Comparison of ENCODE assay signal across 1 fruit fly cellular context in the genomic region with DNA sequence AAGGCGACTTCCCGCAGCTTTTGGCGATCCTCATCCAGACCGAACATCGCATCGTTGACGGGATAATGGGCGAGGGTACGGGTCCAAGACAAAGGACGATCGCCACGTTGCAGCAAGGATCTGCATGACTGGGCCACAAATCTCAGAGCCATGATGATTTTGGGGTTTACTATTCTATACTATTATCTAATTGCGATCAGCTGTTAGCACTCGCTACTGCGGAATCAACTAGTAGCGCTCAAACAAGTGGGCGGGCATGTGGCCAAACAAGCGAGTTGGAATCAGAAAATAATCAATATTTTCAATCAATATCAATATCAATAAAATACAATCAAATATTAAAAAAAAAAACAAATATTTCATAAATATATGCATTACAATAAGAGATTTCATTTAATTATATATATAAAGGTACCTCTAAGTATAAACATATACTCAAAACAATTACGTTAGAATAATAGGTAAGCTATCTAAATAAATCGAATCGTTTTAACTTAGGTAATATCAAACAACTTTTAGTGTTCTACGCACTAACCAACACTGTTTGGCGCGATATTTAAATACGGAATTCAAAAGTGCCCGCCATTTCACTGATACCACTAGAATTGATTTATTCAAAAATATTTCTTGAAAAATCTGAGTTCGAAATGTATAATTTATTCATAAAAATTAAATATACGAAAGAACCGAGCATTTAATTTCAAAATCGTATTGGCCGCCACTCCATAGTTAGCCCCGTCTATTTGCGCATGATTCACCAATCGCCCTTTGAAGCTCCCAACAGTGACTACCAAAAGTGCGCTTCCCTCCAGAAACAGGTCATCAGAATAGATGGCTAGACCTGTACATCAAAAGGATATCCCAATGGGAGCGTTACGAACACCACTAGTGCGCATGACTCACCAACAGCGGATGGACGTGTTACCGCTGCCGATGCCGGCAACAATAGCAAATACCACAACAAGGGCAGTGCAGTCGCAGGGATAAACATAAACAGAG.
A peak's percentile ranks its signal among the peaks of the same experiment; 100 is the strongest.
TF ChIP-seq lines count a peak whose summit lies in the region.

A gene (minus strand): TSS at position 235 of the 999 bp plus-strand sequence.
A gene (plus strand): TSS at position 965 of the 999 bp plus-strand sequence.

TF ChIP-seq in whole organism, embryonic, 481 proteins besides CTCF, POLR2A, EP300 and RAD21 (continued from another document):
- no peak for TF ChIP-seq tio (GFP tag; optimal IDR thresholded peaks at IDR 0.05; lab: Kevin White, UChicago)
- TF ChIP-seq Bteb2 (GFP tag; optimal IDR thresholded peaks at IDR 0.05; lab: Kevin White, UChicago), result no peak
- no peak for TF ChIP-seq tgo (GFP tag; IDR thresholded peaks at IDR 0.05; lab: Robert Waterston, UW)
- peak; percentile 78 for TF ChIP-seq onecut (GFP tag; IDR thresholded peaks at IDR 0.05; lab: Robert Waterston, UW)
- no peak for TF ChIP-seq CG6272 (GFP tag; IDR thresholded peaks at IDR 0.05; lab: Robert Waterston, UW)
- TF ChIP-seq az2 (GFP tag; optimal IDR thresholded peaks at IDR 0.05; lab: Kevin White, UChicago), result peak; percentile 7
- no peak for TF ChIP-seq CG11560 (tag; IDR thresholded peaks at IDR 0.05; lab: Robert Waterston, UW)
- peak in 1 of 2 experiments; percentile 82 for TF ChIP-seq crp (GFP tag; optimal IDR thresholded peaks at IDR 0.05; lab: Kevin White, UChicago)
- TF ChIP-seq CG9797 (GFP tag; optimal IDR thresholded peaks at IDR 0.05; lab: Kevin White, UChicago), result peak; percentile 7
- TF ChIP-seq dpn (GFP tag; optimal IDR thresholded peaks at IDR 0.05; lab: Kevin White, UChicago), result peak in 1 of 2 experiments; percentile 12
- peak; percentile 99 for TF ChIP-seq CG12155 (GFP tag; optimal IDR thresholded peaks at IDR 0.05; lab: Kevin White, UChicago)
- no peak for TF ChIP-seq CG43689 (GFP tag; IDR thresholded peaks at IDR 0.05; lab: Robert Waterston, UW)
- peak; percentile 26 for TF ChIP-seq phol (tag; optimal IDR thresholded peaks at IDR 0.05; lab: Kevin White, UChicago)
- peak in 1 of 2 experiments; percentile 92 for TF ChIP-seq Pdp1 (GFP tag; optimal IDR thresholded peaks at IDR 0.05; lab: Kevin White, UChicago)
- no peak for TF ChIP-seq crc (GFP tag; optimal IDR thresholded peaks at IDR 0.05; lab: Kevin White, UChicago)
- TF ChIP-seq CG3065 (GFP tag; optimal IDR thresholded peaks at IDR 0.05; lab: Kevin White, UChicago), result peak; percentile 15
- TF ChIP-seq ttk (GFP tag; IDR thresholded peaks at IDR 0.05; lab: Robert Waterston, UW), result no peak
- peak; percentile 88 for TF ChIP-seq Dp (GFP tag; optimal IDR thresholded peaks at IDR 0.05; lab: Kevin White, UChicago)
- TF ChIP-seq caup (GFP tag; optimal IDR thresholded peaks at IDR 0.05; lab: Kevin White, UChicago; ENCODE audit: severe bottlenecking), result peak; percentile 31
- TF ChIP-seq Xbp1 (GFP tag; optimal IDR thresholded peaks at IDR 0.05; lab: Kevin White, UChicago), result peak; percentile 23
- no peak for TF ChIP-seq tap (tag; optimal IDR thresholded peaks at IDR 0.05; lab: Kevin White, UChicago)
- peak; percentile 6 for TF ChIP-seq CG2712 (tag; optimal IDR thresholded peaks at IDR 0.05; lab: Kevin White, UChicago)
- no peak for TF ChIP-seq ac (GFP tag; optimal IDR thresholded peaks at IDR 0.05; lab: Kevin White, UChicago)
- TF ChIP-seq eve (GFP tag; optimal IDR thresholded peaks at IDR 0.05; lab: Kevin White, UChicago), result no peak
- TF ChIP-seq CG1529 (GFP tag; optimal IDR thresholded peaks at IDR 0.05; lab: Kevin White, UChicago), result no peak
- TF ChIP-seq fd96Cb (tag; optimal IDR thresholded peaks at IDR 0.05; lab: Kevin White, UChicago), result no peak
- peak; percentile 6 for TF ChIP-seq Camta (GFP tag; optimal IDR thresholded peaks at IDR 0.05; lab: Kevin White, UChicago)
- 0 out of 2 replicates have a peak, but pooled peaks have one; percentile 9 for TF ChIP-seq CG13287 (GFP tag; IDR thresholded peaks at IDR 0.05; lab: Robert Waterston, UW; ENCODE audit: partially characterized antibody)
- peak; percentile 28 for TF ChIP-seq CG15601 (tag; optimal IDR thresholded peaks at IDR 0.05; lab: Kevin White, UChicago)
- TF ChIP-seq Lpt (GFP tag; optimal IDR thresholded peaks at IDR 0.05; lab: Kevin White, UChicago), result no peak
- peak; percentile 67 for TF ChIP-seq CG2116 (GFP tag; optimal IDR thresholded peaks at IDR 0.05; lab: Kevin White, UChicago)
- TF ChIP-seq CG30403 (GFP tag; optimal IDR thresholded peaks at IDR 0.05; lab: Kevin White, UChicago), result peak; percentile 45
- no peak for TF ChIP-seq Six4 (GFP tag; optimal IDR thresholded peaks at IDR 0.05; lab: Kevin White, UChicago)
- no peak for TF ChIP-seq Chrac-16 (GFP tag; optimal IDR thresholded peaks at IDR 0.05; lab: Kevin White, UChicago)
- TF ChIP-seq scrt (GFP tag; optimal IDR thresholded peaks at IDR 0.05; lab: Kevin White, UChicago), result peak; percentile 85
- TF ChIP-seq CG8290 (GFP tag; optimal IDR thresholded peaks at IDR 0.05; lab: Kevin White, UChicago), result peak; percentile 48
- no peak for TF ChIP-seq CG8290 (tag; optimal IDR thresholded peaks at IDR 0.05; lab: Kevin White, UChicago)
- TF ChIP-seq E2f2 (GFP tag; IDR thresholded peaks at IDR 0.05; lab: Robert Waterston, UW), result peak; percentile 91
- TF ChIP-seq MBD-R2 (GFP tag; IDR thresholded peaks at IDR 0.05; lab: Robert Waterston, UW), result peak; percentile 69
- no peak for TF ChIP-seq psq (GFP tag; optimal IDR thresholded peaks at IDR 0.05; lab: Kevin White, UChicago)
- peak; percentile 39 for TF ChIP-seq gfzf (GFP tag; optimal IDR thresholded peaks at IDR 0.05; lab: Kevin White, UChicago)
- no peak for TF ChIP-seq Abd-B (GFP tag; optimal IDR thresholded peaks at IDR 0.05; lab: Kevin White, UChicago)
- peak; percentile 57; the same call in 2 of the 3 replicates for TF ChIP-seq sr (GFP tag; IDR thresholded peaks at IDR 0.05; lab: Robert Waterston, UW)
- TF ChIP-seq CG14710 (tag; optimal IDR thresholded peaks at IDR 0.05; lab: Kevin White, UChicago), result peak; percentile 33
- TF ChIP-seq pzg (GFP tag; optimal IDR thresholded peaks at IDR 0.05; lab: Kevin White, UChicago), result peak; percentile 23
- peak; percentile 97 for TF ChIP-seq ewg (GFP tag; optimal IDR thresholded peaks at IDR 0.05; lab: Kevin White, UChicago)
- peak; percentile 17; the same call in 1 of the 2 replicates for TF ChIP-seq CG42726 (GFP tag; IDR thresholded peaks at IDR 0.05; lab: Robert Waterston, UW; ENCODE audit: partially characterized antibody)
- peak; percentile 27 for TF ChIP-seq nmo (GFP tag; optimal IDR thresholded peaks at IDR 0.05; lab: Kevin White, UChicago)
- no peak for TF ChIP-seq PHDP (tag; optimal IDR thresholded peaks at IDR 0.05; lab: Kevin White, UChicago)
- peak; percentile 0 for TF ChIP-seq CG9437 (GFP tag; optimal IDR thresholded peaks at IDR 0.05; lab: Kevin White, UChicago)
- TF ChIP-seq TFAM (GFP tag; optimal IDR thresholded peaks at IDR 0.05; lab: Kevin White, UChicago), result no peak
- no peak for TF ChIP-seq CG12659 (GFP tag; optimal IDR thresholded peaks at IDR 0.05; lab: Kevin White, UChicago)
- peak; percentile 60 for TF ChIP-seq sens (GFP tag; lab: Kevin White, UChicago)
- peak; percentile 87 for TF ChIP-seq CG10267 (tag; optimal IDR thresholded peaks at IDR 0.05; lab: Kevin White, UChicago)
- TF ChIP-seq CG2120 (GFP tag; optimal IDR thresholded peaks at IDR 0.05; lab: Kevin White, UChicago), result peak; percentile 13
- peak; percentile 96 for TF ChIP-seq kah (GFP tag; optimal IDR thresholded peaks at IDR 0.05; lab: Kevin White, UChicago)
- no peak for TF ChIP-seq chm (GFP tag; IDR thresholded peaks at IDR 0.05; lab: Robert Waterston, UW)
- no peak for TF ChIP-seq CG10543 (GFP tag; optimal IDR thresholded peaks at IDR 0.05; lab: Kevin White, UChicago)
- TF ChIP-seq lilli (GFP tag; optimal IDR thresholded peaks at IDR 0.05; lab: Kevin White, UChicago), result peak; percentile 38
- TF ChIP-seq CG12391 (tag; optimal IDR thresholded peaks at IDR 0.05; lab: Kevin White, UChicago), result peak; percentile 48
- no peak for TF ChIP-seq Dll (GFP tag; IDR thresholded peaks at IDR 0.05; lab: Robert Waterston, UW; ENCODE audit: partially characterized antibody)
- TF ChIP-seq tin (GFP tag; optimal IDR thresholded peaks at IDR 0.05; lab: Kevin White, UChicago), result peak; percentile 4
- no peak for TF ChIP-seq crol (GFP tag; IDR thresholded peaks at IDR 0.05; lab: Robert Waterston, UW)
- no peak for TF ChIP-seq trh (GFP tag; optimal IDR thresholded peaks at IDR 0.05; lab: Kevin White, UChicago)
- peak; percentile 67 for TF ChIP-seq MESR4 (GFP tag; optimal IDR thresholded peaks at IDR 0.05; lab: Kevin White, UChicago)
